Worm (Caenorhabditis elegans) whole organism, early embryonic: ENCODE data around the gene fbxa-84.

Experiments
- ama-1 ChIP-seq: fragments of 150-350 bp; optimal IDR thresholded peaks from 2 replicates; lab custom pipeline; 2014
- ets-7 ChIP-seq: sonication (generic microtip); optimal IDR thresholded peaks from 2 replicates; lab custom pipeline; 2016; ENCODE audit warnings: missing genotype, missing genetic modification characterization, missing compliant biosample characterization
- hmbx-1 ChIP-seq: sonication (generic microtip); optimal IDR thresholded peaks from 2 replicates; lab custom pipeline; 2016; ENCODE audit warnings: mild to moderate bottlenecking, missing genetic modification characterization, missing compliant biosample characterization
- pes-1 ChIP-seq: fragments of 200-800 bp; sonication (Bioruptor generic); IDR thresholded peaks from 2 replicates; pipeline ENCODE4 v1.3.6; 2022; ENCODE audit warnings: missing genetic modification reagents, missing genetic modification characterization, missing compliant biosample characterization
- sea-1 ChIP-seq: fragments of 200-800 bp; sonication (Bioruptor generic); conservative IDR thresholded peaks from 2 replicates; pipeline ENCODE4 v1.3.6; 2022; ENCODE audit warnings: missing genetic modification characterization, missing compliant biosample characterization
- tra-4 ChIP-seq: sonication (generic microtip); optimal IDR thresholded peaks from 2 replicates; lab custom pipeline; 2017; ENCODE audit warnings: missing genetic modification characterization, missing compliant biosample characterization

DNA sequence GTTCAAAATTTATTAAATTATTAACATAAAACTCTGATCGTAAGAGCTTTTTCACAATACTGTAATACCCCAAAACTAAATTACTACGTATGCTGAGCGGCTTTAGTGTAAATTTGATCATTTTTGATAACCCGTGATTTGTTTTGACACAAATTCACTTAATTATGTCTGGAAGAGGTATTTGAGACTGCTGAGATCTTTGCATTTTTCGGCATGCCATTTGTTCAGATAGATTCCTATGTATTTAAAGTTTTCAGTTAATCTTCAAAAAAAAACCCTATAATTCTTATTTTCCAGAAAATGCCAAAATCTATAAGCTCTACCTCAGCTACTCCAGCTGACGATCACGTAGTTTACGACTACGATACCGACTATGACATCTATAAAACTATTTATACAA, 48.0 kb downstream of the fbxa-84 start, which contains the start of gene srw-15:
- TF ChIP-seq tra-4 (tag; lab: Kevin White, UChicago), result no peak
- TF ChIP-seq ama-1 (lab: Kevin White, UChicago), result no peak
- TF ChIP-seq hmbx-1, result no peak
- TF ChIP-seq pes-1 (GFP tag; lab: Robert Waterston, UW), result no peak
- no peak for TF ChIP-seq sea-1
- no peak for TF ChIP-seq ets-7 (tag; lab: Kevin White, UChicago)
